Fruit fly (Drosophila melanogaster) whole organism: ENCODE results near the gene CG31821.

ENCODE experiments used
- CG8478 ChIP-seq: fragments of >200 bp; optimal IDR thresholded peaks from 2 replicates; lab custom pipeline; 2018; ENCODE audit warnings: inconsistent platforms
- Dll ChIP-seq: fragments of >200 bp; optimal IDR thresholded peaks from 2 replicates; lab custom pipeline; 2017
- EcR ChIP-seq, 2 experiments: fragments of >200 bp; optimal IDR thresholded peaks; 2 replicates each; lab custom pipeline; 2017; ENCODE audit warnings: missing biosample characterization in 2 of 2, missing genetic modification characterization in 2 of 2, missing genetic modification reagents in 2 of 2
- psq ChIP-seq: fragments of >200 bp; optimal IDR thresholded peaks from 2 replicates; lab custom pipeline; 2017
- usp ChIP-seq: fragments of >200 bp; optimal IDR thresholded peaks from 2 replicates; lab custom pipeline; 2017; ENCODE audit warnings: missing biosample characterization, missing genetic modification characterization, mixed read lengths

- TF ChIP-seq usp (no peak), psq (no peak), CG8478 (lab: Kevin White, UChicago) (no peak), EcR (GFP tag; optimal IDR thresholded peaks at IDR 0.05; lab: Kevin White, UChicago) (no peak), Dll (no peak)
Observed at dm6 chr2L:15949457-15949856, 47.2 kb upstream of the CG31821 start.
